Worm (Caenorhabditis elegans) whole organism, L1 larva: ENCODE measurements around the gene clk-2.
A peak's percentile ranks its signal among the peaks of the same experiment; 100 is the strongest.

ENCODE experiments used
- C04F5.9 ChIP-seq: sonication (generic microtip); optimal IDR thresholded peaks from 2 replicates; lab custom pipeline; 2016; ENCODE audit warnings: missing genetic modification characterization, missing compliant biosample characterization
- F16B12.6 ChIP-seq: fragments of 150-350 bp; optimal IDR thresholded peaks from 2 replicates; lab custom pipeline; 2014; ENCODE audit warnings: missing biosample characterization, missing genetic modification characterization
- Y116A8C.19 ChIP-seq: sonication (generic microtip); optimal IDR thresholded peaks from 2 replicates; lab custom pipeline; 2016; ENCODE audit warnings: missing compliant biosample characterization, missing genetic modification characterization, borderline replicate concordance
- alr-1 ChIP-seq: fragments of 200-800 bp; sonication (Bioruptor generic); optimal IDR thresholded peaks from 2 replicates; lab custom pipeline; 2018; ENCODE audit warnings: borderline replicate concordance, mild to moderate bottlenecking, missing genetic modification characterization, missing compliant biosample characterization
- aly-2 ChIP-seq: fragments of 150-350 bp; optimal IDR thresholded peaks from 2 replicates; lab custom pipeline; 2014; ENCODE audit warnings: missing biosample characterization, missing genetic modification characterization
- blmp-1 ChIP-seq: fragments of 150-350 bp; optimal IDR thresholded peaks from 2 replicates; lab custom pipeline; 2014; ENCODE audit warnings: missing biosample characterization, missing genetic modification characterization
- ceh-63 ChIP-seq: fragments of 200-800 bp; sonication (Bioruptor generic); optimal IDR thresholded peaks from 2 replicates; lab custom pipeline; 2018; ENCODE audit warnings: mild to moderate bottlenecking, missing genetic modification characterization, missing compliant biosample characterization
- ceh-8 ChIP-seq: fragments of 200-800 bp; sonication (Bioruptor generic); optimal IDR thresholded peaks from 2 replicates; lab custom pipeline; 2018; ENCODE audit warnings: mild to moderate bottlenecking, missing genetic modification characterization, moderate library complexity, missing compliant biosample characterization
- ceh-90 ChIP-seq: sonication (generic microtip); optimal IDR thresholded peaks from 2 replicates; lab custom pipeline; 2016; ENCODE audit warnings: missing genetic modification characterization, missing compliant biosample characterization
- ces-1 ChIP-seq: fragments of 150-350 bp; optimal IDR thresholded peaks from 2 replicates; lab custom pipeline; 2014; ENCODE audit warnings: missing biosample characterization, missing genetic modification reagents, missing genetic modification characterization
- dsc-1 ChIP-seq: sonication (generic microtip); optimal IDR thresholded peaks from 2 replicates; lab custom pipeline; 2016; ENCODE audit warnings: mild to moderate bottlenecking, missing genetic modification characterization, missing compliant biosample characterization
- egl-27 ChIP-seq, 2 experiments: fragments of 150-350 bp in 1 of 2; sonication (generic microtip); optimal IDR thresholded peaks; 3 replicates each; lab custom pipeline; 2017 to 2018; ENCODE audit warnings: missing biosample characterization in 2 of 2, missing genetic modification characterization in 2 of 2, missing genetic modification reagents in 2 of 2
- elt-2 ChIP-seq: sonication (generic microtip); optimal IDR thresholded peaks from 2 replicates; lab custom pipeline; 2016; ENCODE audit warnings: missing genetic modification characterization, mild to moderate bottlenecking, inconsistent platforms, missing compliant biosample characterization, missing genetic modification reagents
- elt-3 ChIP-seq, 6 experiments: fragments of 150-350 bp in 1 of 6; sonication (generic microtip); optimal IDR thresholded peaks; 2 replicates each; lab custom pipeline; 2017 to 2018; ENCODE audit warnings: missing biosample characterization in 6 of 6, missing genetic modification characterization in 6 of 6, inconsistent platforms in 1 of 6
- ets-5 ChIP-seq: fragments of 200-800 bp; sonication (Bioruptor generic); IDR thresholded peaks from 2 replicates; pipeline ENCODE4 v1.3.6; 2022; ENCODE audit warnings: missing genetic modification characterization, missing compliant biosample characterization
- fkh-10 ChIP-seq: sonication (generic microtip); optimal IDR thresholded peaks from 2 replicates; lab custom pipeline; 2017; ENCODE audit warnings: missing biosample characterization, missing genetic modification reagents, missing genetic modification characterization
- fkh-4 ChIP-seq: sonication (generic microtip); optimal IDR thresholded peaks from 2 replicates; lab custom pipeline; 2016; ENCODE audit warnings: missing compliant biosample characterization, missing genetic modification characterization, borderline replicate concordance
- fkh-8 ChIP-seq: sonication (generic microtip); optimal IDR thresholded peaks from 2 replicates; lab custom pipeline; 2016; ENCODE audit warnings: mild to moderate bottlenecking, missing genetic modification characterization, missing compliant biosample characterization
- hlh-17 ChIP-seq: fragments of 200-800 bp; sonication (Bioruptor generic); optimal IDR thresholded peaks from 2 replicates; lab custom pipeline; 2018; ENCODE audit warnings: missing genetic modification characterization, mild to moderate bottlenecking, missing compliant biosample characterization, moderate library complexity, borderline replicate concordance
- hpl-2 ChIP-seq: fragments of 150-350 bp; optimal IDR thresholded peaks from 2 replicates; lab custom pipeline; 2014; ENCODE audit warnings: missing biosample characterization, missing genetic modification reagents, missing genetic modification characterization
- irx-1 ChIP-seq: sonication (generic microtip); optimal IDR thresholded peaks from 2 replicates; lab custom pipeline; 2016; ENCODE audit warnings: missing genetic modification characterization, missing compliant biosample characterization
- isw-1 ChIP-seq: fragments of 200-800 bp; sonication (Bioruptor generic); IDR thresholded peaks from 2 replicates; pipeline ENCODE4 v1.3.6; 2022; ENCODE audit warnings: missing genetic modification characterization, missing compliant biosample characterization
- jun-1 ChIP-seq: fragments of 150-350 bp; optimal IDR thresholded peaks from 2 replicates; lab custom pipeline; 2014; ENCODE audit warnings: missing biosample characterization, missing genetic modification reagents, missing genetic modification characterization
- lin-14 ChIP-seq: fragments of 200-800 bp; sonication (Bioruptor generic); optimal IDR thresholded peaks from 2 replicates; lab custom pipeline; 2018; ENCODE audit warnings: mild to moderate bottlenecking, missing genetic modification characterization, moderate library complexity, missing compliant biosample characterization
- lin-15B ChIP-seq: fragments of 150-350 bp; sonication (generic microtip); optimal IDR thresholded peaks from 3 replicates; lab custom pipeline; 2014; ENCODE audit warnings: missing biosample characterization, missing genetic modification characterization
- mab-9 ChIP-seq: fragments of 200-800 bp; sonication (Bioruptor generic); IDR thresholded peaks from 2 replicates; pipeline ENCODE4 v1.3.6; 2022; ENCODE audit warnings: missing genetic modification reagents, missing genetic modification characterization, missing compliant biosample characterization
- mdl-1 ChIP-seq, 2 experiments: fragments of 150-350 bp; optimal IDR thresholded peaks; 2 replicates each; lab custom pipeline; 2014 to 2017; ENCODE audit warnings: missing biosample characterization in 2 of 2, missing genetic modification characterization in 2 of 2, inconsistent platforms in 1 of 2
- mef-2 ChIP-seq: fragments of 150-350 bp; optimal IDR thresholded peaks from 2 replicates; lab custom pipeline; 2014; ENCODE audit warnings: missing biosample characterization, missing genetic modification characterization
- mep-1 ChIP-seq: fragments of 150-350 bp; optimal IDR thresholded peaks from 2 replicates; lab custom pipeline; 2014; ENCODE audit warnings: missing biosample characterization, missing genetic modification characterization
- nhr-11 ChIP-seq: fragments of 150-350 bp; optimal IDR thresholded peaks from 2 replicates; lab custom pipeline; 2014; ENCODE audit warnings: missing biosample characterization, missing genetic modification characterization
- nhr-12 ChIP-seq: sonication (generic microtip); optimal IDR thresholded peaks from 2 replicates; lab custom pipeline; 2017; ENCODE audit warnings: missing biosample characterization, missing genetic modification characterization
- nhr-19 ChIP-seq: fragments of 200-800 bp; sonication (Bioruptor generic); conservative IDR thresholded peaks from 2 replicates; pipeline ENCODE4 v1.3.6; 2022; ENCODE audit warnings: missing genetic modification characterization, missing compliant biosample characterization
- nhr-20 ChIP-seq: sonication (generic microtip); optimal IDR thresholded peaks from 2 replicates; lab custom pipeline; 2016; ENCODE audit warnings: mild to moderate bottlenecking, missing genetic modification characterization, missing compliant biosample characterization
- nhr-28 ChIP-seq: fragments of 150-350 bp; optimal IDR thresholded peaks from 2 replicates; lab custom pipeline; 2014; ENCODE audit warnings: missing biosample characterization, missing genetic modification characterization
- nhr-77 ChIP-seq: fragments of 150-350 bp; optimal IDR thresholded peaks from 2 replicates; lab custom pipeline; 2014; ENCODE audit warnings: missing biosample characterization, missing genetic modification characterization
- nhr-84 ChIP-seq: sonication (generic microtip); optimal IDR thresholded peaks from 2 replicates; lab custom pipeline; 2017; ENCODE audit warnings: missing biosample characterization, missing genetic modification characterization
- nhr-90 ChIP-seq: sonication (generic microtip); optimal IDR thresholded peaks from 2 replicates; lab custom pipeline; 2016; ENCODE audit warnings: mild to moderate bottlenecking, missing genetic modification characterization, missing compliant biosample characterization; ENCODE audit not compliant: poor library complexity
- pag-3 ChIP-seq: sonication (generic microtip); optimal IDR thresholded peaks from 2 replicates; lab custom pipeline; 2017; ENCODE audit warnings: missing genetic modification characterization, mild to moderate bottlenecking, missing compliant biosample characterization, antibody characterized with exemption, borderline replicate concordance; ENCODE audit not compliant: insufficient read depth
- pqm-1 ChIP-seq: sonication (generic microtip); optimal IDR thresholded peaks from 3 replicates; lab custom pipeline; 2017; ENCODE audit warnings: missing biosample characterization, missing genetic modification characterization
- snpc-4 ChIP-seq: fragments of 150-350 bp; optimal IDR thresholded peaks from 2 replicates; lab custom pipeline; 2014; ENCODE audit warnings: missing biosample characterization, missing genetic modification characterization
- swsn-7 ChIP-seq: sonication (generic microtip); optimal IDR thresholded peaks from 2 replicates; lab custom pipeline; 2016; ENCODE audit warnings: missing genetic modification characterization, missing compliant biosample characterization
- tbx-2 ChIP-seq: sonication (generic microtip); optimal IDR thresholded peaks from 2 replicates; lab custom pipeline; 2016; ENCODE audit warnings: missing genetic modification characterization, missing compliant biosample characterization
- tlp-1 ChIP-seq: fragments of 150-350 bp; optimal IDR thresholded peaks from 2 replicates; lab custom pipeline; 2014; ENCODE audit warnings: missing biosample characterization, missing genetic modification characterization
- unc-130 ChIP-seq: fragments of 150-350 bp; optimal IDR thresholded peaks from 2 replicates; lab custom pipeline; 2017; ENCODE audit warnings: missing biosample characterization, missing genetic modification characterization, inconsistent platforms
- unc-30 ChIP-seq: sonication (generic microtip); optimal IDR thresholded peaks from 2 replicates; lab custom pipeline; 2017; ENCODE audit warnings: missing biosample characterization, missing genetic modification characterization
- unc-62 ChIP-seq: fragments of 150-350 bp; optimal IDR thresholded peaks from 2 replicates; lab custom pipeline; 2014; ENCODE audit warnings: missing biosample characterization, missing genetic modification reagents, missing genetic modification characterization
- unc-98 ChIP-seq: fragments of 200-800 bp; sonication (Bioruptor generic); IDR thresholded peaks from 2 replicates; pipeline ENCODE4 v1.3.6; 2022; ENCODE audit warnings: missing genetic modification characterization, missing compliant biosample characterization
- xbp-1 ChIP-seq: sonication (generic microtip); optimal IDR thresholded peaks from 2 replicates; lab custom pipeline; 2016; ENCODE audit warnings: missing genetic modification characterization, missing compliant biosample characterization
- zag-1 ChIP-seq: fragments of 150-350 bp; optimal IDR thresholded peaks from 2 replicates; lab custom pipeline; 2014; ENCODE audit warnings: missing biosample characterization, missing genetic modification characterization
- ztf-11 ChIP-seq, 2 experiments: sonication (generic microtip); optimal IDR thresholded peaks; 2 replicates each; lab custom pipeline; 2016 to 2017; ENCODE audit warnings: missing genetic modification characterization in 2 of 2, missing biosample characterization in 1 of 2, missing compliant biosample characterization in 1 of 2

Gene clk-2

DNA sequence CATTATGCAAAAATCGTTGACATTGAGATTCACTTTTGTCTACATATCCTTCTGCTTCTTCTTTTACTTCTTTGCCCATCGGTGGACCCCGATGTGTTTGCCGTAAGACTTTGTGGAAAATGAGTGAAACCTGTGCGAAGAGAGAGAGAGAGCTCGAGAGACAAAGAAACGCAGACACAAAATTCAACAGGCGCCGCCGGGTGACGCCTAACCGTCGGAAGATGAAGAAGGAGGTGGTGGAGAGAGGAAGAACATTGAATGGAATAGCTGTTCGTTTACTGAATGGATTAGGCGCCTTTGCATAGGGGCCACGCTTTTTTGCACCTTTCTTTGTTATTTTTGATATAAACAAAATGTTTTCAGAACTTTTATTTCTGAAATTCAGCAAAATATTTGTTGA is 11.3 kb downstream of the clk-2 start:
- TF ChIP-seq C04F5.9 (no peak), nhr-20 (no peak), nhr-84 (tag; lab: Kevin White, UChicago) (no peak), blmp-1 (tag; lab: Kevin White, UChicago) (peak; percentile 72)

DNA sequence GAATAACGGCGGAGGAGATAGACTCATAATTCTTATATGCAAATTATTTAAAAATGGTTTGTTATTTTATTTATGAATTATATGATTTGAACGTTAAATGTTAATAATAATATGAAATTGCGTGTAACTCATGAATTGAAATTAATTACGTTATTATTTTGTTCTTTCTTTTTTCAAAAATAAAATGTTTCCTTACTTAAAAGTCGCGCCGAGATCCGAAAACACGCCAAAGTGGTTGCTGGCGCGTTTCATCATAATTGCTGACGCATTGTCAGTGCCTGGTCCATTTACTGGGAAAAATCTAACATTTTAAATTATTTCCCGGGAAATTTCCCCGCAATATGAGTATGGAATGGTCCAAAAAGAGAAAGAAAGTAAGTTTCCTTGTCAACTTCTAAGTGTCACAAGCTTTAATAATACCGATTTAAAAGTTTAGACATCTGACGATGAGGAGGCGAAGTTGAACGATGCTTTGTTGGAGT is 18.9 kb downstream of the clk-2 start, which contains the start of the genes C07H6.9 and sap-140:
Gene C07H6.9 (minus strand): TSS at position 51 of the 482 bp plus-strand sequence.
Gene sap-140 (plus strand): TSS at position 318 of the 482 bp plus-strand sequence.
- TF ChIP-seq fkh-10 (GFP tag; lab: Kevin White, UChicago) (peak; percentile 16), zag-1 (tag; lab: Kevin White, UChicago) (no peak), swsn-7 (tag; lab: Kevin White, UChicago) (peak; percentile 86), nhr-19 (GFP tag; lab: Robert Waterston, UW) (peak; percentile 86), nhr-12 (tag; lab: Kevin White, UChicago) (no peak), lin-14 (peak; percentile 83), dsc-1 (peak; percentile 87), nhr-90 (tag; lab: Kevin White, UChicago) (peak; percentile 85), lin-15B (tag; lab: Kevin White, UChicago) (peak; percentile 73), unc-98 (GFP tag; lab: Robert Waterston, UW) (no peak), ztf-11 (tag; optimal IDR thresholded peaks at IDR 0.05; lab: Kevin White, UChicago) (peak in 1 of 2 experiments; percentile 62), nhr-28 (tag; lab: Kevin White, UChicago) (no peak), Y116A8C.19 (tag; lab: Kevin White, UChicago) (no peak), egl-27 (tag; optimal IDR thresholded peaks at IDR 0.05; lab: Kevin White, UChicago) (no peak), pag-3 (tag; lab: Kevin White, UChicago) (no peak), mep-1 (peak; percentile 97), alr-1 (tag; lab: Kevin White, UChicago) (no peak), irx-1 (peak; percentile 46), snpc-4 (tag; lab: Kevin White, UChicago) (peak; percentile 80), elt-2 (tag; lab: Kevin White, UChicago) (peak; percentile 27), tlp-1 (tag; lab: Kevin White, UChicago) (no peak), unc-130 (tag; lab: Kevin White, UChicago) (peak; percentile 94), ets-5 (GFP tag; lab: Robert Waterston, UW) (no peak), aly-2 (tag; lab: Kevin White, UChicago) (peak; percentile 6), elt-3 (tag; optimal IDR thresholded peaks at IDR 0.05; lab: Kevin White, UChicago) (peak in 3 of 6 experiments; percentile 16 to 80 (median 20)), C04F5.9 (peak; percentile 51), isw-1 (GFP tag; lab: Robert Waterston, UW) (peak; percentile 71), jun-1 (tag; lab: Kevin White, UChicago) (peak; percentile 47), nhr-11 (tag; lab: Kevin White, UChicago) (no peak), fkh-8 (tag; lab: Kevin White, UChicago) (peak; percentile 66), fkh-4 (tag; lab: Kevin White, UChicago) (no peak), unc-62 (GFP tag; lab: Kevin White, UChicago) (no peak), ces-1 (GFP tag; lab: Kevin White, UChicago) (no peak), mdl-1 (tag; optimal IDR thresholded peaks at IDR 0.05; lab: Kevin White, UChicago) (peak in 1 of 2 experiments; percentile 81), unc-30 (tag; lab: Kevin White, UChicago) (no peak), ceh-90 (no peak), hpl-2 (GFP tag; lab: Kevin White, UChicago) (no peak), mef-2 (tag; lab: Kevin White, UChicago) (peak; percentile 46), nhr-77 (peak; percentile 70), mab-9 (GFP tag; lab: Robert Waterston, UW) (0 out of 2 replicates have a peak, but pooled peaks have one; percentile 45), xbp-1 (tag; lab: Kevin White, UChicago) (peak; percentile 87), hlh-17 (GFP tag; lab: Kevin White, UChicago) (no peak), ceh-8 (peak; percentile 82), tbx-2 (tag; lab: Kevin White, UChicago) (peak; percentile 84), pqm-1 (tag; lab: Kevin White, UChicago) (no peak), F16B12.6 (tag; lab: Kevin White, UChicago) (peak; percentile 64), ceh-63 (GFP tag; lab: Kevin White, UChicago) (no peak), blmp-1 (tag; lab: Kevin White, UChicago) (peak; percentile 84), nhr-20 (peak; percentile 88)
